Worm (Caenorhabditis elegans) whole organism, early embryonic: ENCODE measurements around the gene F14D7.2.

ENCODE experiments used
- B0310.2 ChIP-seq: sonication (generic microtip); optimal IDR thresholded peaks from 2 replicates; lab custom pipeline; 2016; ENCODE audit warnings: mild to moderate bottlenecking, missing genetic modification characterization, missing compliant biosample characterization
- F13C5.2 ChIP-seq: sonication (generic microtip); optimal IDR thresholded peaks from 2 replicates; lab custom pipeline; 2017; ENCODE audit warnings: mild to moderate bottlenecking, missing genetic modification characterization, inconsistent platforms, missing compliant biosample characterization
- aly-1 ChIP-seq: sonication (generic microtip); optimal IDR thresholded peaks from 2 replicates; lab custom pipeline; 2016; ENCODE audit warnings: missing genetic modification characterization, missing compliant biosample characterization
- ama-1 ChIP-seq: fragments of 150-350 bp; optimal IDR thresholded peaks from 2 replicates; lab custom pipeline; 2014
- ceh-13 ChIP-seq: fragments of 200-800 bp; sonication (Bioruptor generic); optimal IDR thresholded peaks from 2 replicates; lab custom pipeline; 2018; ENCODE audit warnings: mild to moderate bottlenecking, missing genetic modification characterization, missing compliant biosample characterization
- ceh-36 ChIP-seq: sonication (generic microtip); optimal IDR thresholded peaks from 2 replicates; lab custom pipeline; 2016; ENCODE audit warnings: missing genetic modification characterization, inconsistent platforms, missing compliant biosample characterization
- ets-7 ChIP-seq: sonication (generic microtip); optimal IDR thresholded peaks from 2 replicates; lab custom pipeline; 2016; ENCODE audit warnings: missing genotype, missing genetic modification characterization, missing compliant biosample characterization
- flt-1 ChIP-seq: fragments of 200-800 bp; sonication (Bioruptor generic); IDR thresholded peaks from 2 replicates; pipeline ENCODE4 v1.3.6; 2022; ENCODE audit warnings: missing genetic modification characterization, missing compliant biosample characterization
- hmbx-1 ChIP-seq: sonication (generic microtip); optimal IDR thresholded peaks from 2 replicates; lab custom pipeline; 2016; ENCODE audit warnings: mild to moderate bottlenecking, missing genetic modification characterization, missing compliant biosample characterization
- hmg-4 ChIP-seq: fragments of 200-800 bp; sonication (Bioruptor generic); optimal IDR thresholded peaks from 2 replicates; lab custom pipeline; 2018; ENCODE audit warnings: mild to moderate bottlenecking, missing genetic modification characterization, missing compliant biosample characterization
- hnd-1 ChIP-seq: sonication (generic microtip); optimal IDR thresholded peaks from 2 replicates; lab custom pipeline; 2016; ENCODE audit warnings: missing genetic modification characterization, missing compliant biosample characterization
- pes-1 ChIP-seq: fragments of 200-800 bp; sonication (Bioruptor generic); IDR thresholded peaks from 2 replicates; pipeline ENCODE4 v1.3.6; 2022; ENCODE audit warnings: missing genetic modification reagents, missing genetic modification characterization, missing compliant biosample characterization
- scrt-1 ChIP-seq: fragments of 200-800 bp; sonication (Bioruptor generic); IDR thresholded peaks from 2 replicates; pipeline ENCODE4 v1.3.6; 2022; ENCODE audit warnings: missing genetic modification characterization, missing compliant biosample characterization
- sea-1 ChIP-seq: fragments of 200-800 bp; sonication (Bioruptor generic); conservative IDR thresholded peaks from 2 replicates; pipeline ENCODE4 v1.3.6; 2022; ENCODE audit warnings: missing genetic modification characterization, missing compliant biosample characterization
- tbx-11 ChIP-seq: fragments of 200-800 bp; sonication (Bioruptor generic); IDR thresholded peaks from 2 replicates; pipeline ENCODE4 v1.3.6; 2022; ENCODE audit warnings: missing genetic modification characterization, missing compliant biosample characterization
- tbx-37 ChIP-seq: fragments of 200-800 bp; sonication (Bioruptor generic); conservative IDR thresholded peaks from 2 replicates; pipeline ENCODE4 v1.3.6; 2022; ENCODE audit warnings: missing genetic modification reagents, missing genetic modification characterization, missing compliant biosample characterization
- tra-4 ChIP-seq: sonication (generic microtip); optimal IDR thresholded peaks from 2 replicates; lab custom pipeline; 2017; ENCODE audit warnings: missing genetic modification characterization, missing compliant biosample characterization

The F14D7.2 gene

ce11 chrV:14256813-14257212 lies 36.7 kb downstream of the F14D7.2 start, which contains the start of gene sre-8:
TSS of gene sre-8 (plus strand) at chrV:14257113.
- no peak for TF ChIP-seq pes-1 (GFP tag; lab: Robert Waterston, UW)
- no peak for TF ChIP-seq sea-1 (GFP tag; lab: Robert Waterston, UW)
- no peak for TF ChIP-seq hnd-1 (tag; lab: Kevin White, UChicago)
- no peak for TF ChIP-seq tra-4
- TF ChIP-seq tbx-37 (GFP tag; lab: Robert Waterston, UW): no peak
- no peak for TF ChIP-seq hmg-4
- no peak for TF ChIP-seq ceh-36
- no peak for TF ChIP-seq ceh-13 (GFP tag; lab: Kevin White, UChicago)
- no peak for TF ChIP-seq ama-1 (lab: Kevin White, UChicago)
- no peak for TF ChIP-seq hmbx-1
- no peak for TF ChIP-seq ets-7
- TF ChIP-seq tbx-11 (GFP tag; lab: Robert Waterston, UW): no peak
- no peak for TF ChIP-seq scrt-1
- TF ChIP-seq aly-1 (tag; lab: Kevin White, UChicago): no peak
- no peak for TF ChIP-seq flt-1 (GFP tag; lab: Robert Waterston, UW)
- no peak for TF ChIP-seq F13C5.2 (tag; lab: Kevin White, UChicago)
- no peak for TF ChIP-seq B0310.2 (tag; lab: Kevin White, UChicago)

- TF ChIP-seq sea-1 (GFP tag; lab: Robert Waterston, UW): no peak
- TF ChIP-seq ets-7: no peak
Measured at ce11 chrV:14254221-14254620, 39.3 kb downstream of the F14D7.2 start, which contains the start of gene K02E11.7. TSS of gene K02E11.7 (minus strand) at chrV:14254321.

ce11 chrV:14252025-14252424 lies 41.5 kb downstream of the F14D7.2 start, which contains the start of gene K02E11.5:
TSS of gene K02E11.5 (plus strand) at chrV:14252325.
- TF ChIP-seq tbx-37 (GFP tag; lab: Robert Waterston, UW): no peak
- TF ChIP-seq tra-4: no peak
- TF ChIP-seq pes-1 (GFP tag; lab: Robert Waterston, UW): no peak
- TF ChIP-seq sea-1 (GFP tag; lab: Robert Waterston, UW): no peak
- TF ChIP-seq B0310.2 (tag; lab: Kevin White, UChicago): no peak
- TF ChIP-seq hmg-4: no peak

ce11 chrV:14248654-14249053 lies 44.9 kb downstream of the F14D7.2 start, which contains the start of gene K02E11.6:
TSS of gene K02E11.6 (plus strand) at chrV:14248802.
- TF ChIP-seq ets-7 (no peak), hmbx-1 (no peak), aly-1 (tag; lab: Kevin White, UChicago) (no peak), hmg-4 (no peak), ama-1 (lab: Kevin White, UChicago) (no peak), hnd-1 (tag; lab: Kevin White, UChicago) (no peak), ceh-13 (GFP tag; lab: Kevin White, UChicago) (no peak), tra-4 (no peak)

- TF ChIP-seq ets-7 (no peak), pes-1 (GFP tag; lab: Robert Waterston, UW) (no peak), F13C5.2 (tag; lab: Kevin White, UChicago) (no peak), ama-1 (lab: Kevin White, UChicago) (no peak), tbx-11 (GFP tag; lab: Robert Waterston, UW) (no peak), flt-1 (GFP tag; lab: Robert Waterston, UW) (no peak), sea-1 (GFP tag; lab: Robert Waterston, UW) (no peak), hmbx-1 (no peak), ceh-13 (GFP tag; lab: Kevin White, UChicago) (no peak)
Measured at ce11 chrV:14248025-14248424, 45.5 kb downstream of the F14D7.2 start, which contains the start of gene K02E11.4. TSS of gene K02E11.4 (minus strand) at chrV:14248125.

- TF ChIP-seq aly-1 (tag; lab: Kevin White, UChicago) (no peak), scrt-1 (no peak), flt-1 (GFP tag; lab: Robert Waterston, UW) (no peak), tbx-37 (GFP tag; lab: Robert Waterston, UW) (no peak), hmbx-1 (no peak), ama-1 (lab: Kevin White, UChicago) (no peak), B0310.2 (tag; lab: Kevin White, UChicago) (no peak), ceh-13 (GFP tag; lab: Kevin White, UChicago) (no peak), tra-4 (no peak), pes-1 (GFP tag; lab: Robert Waterston, UW) (no peak), F13C5.2 (tag; lab: Kevin White, UChicago) (no peak)
Measured at ce11 chrV:14246761-14247160, 46.8 kb downstream of the F14D7.2 start, which contains the start of gene K02E11.3. TSS of gene K02E11.3 (minus strand) at chrV:14246861.

- no peak for TF ChIP-seq tbx-37 (GFP tag; lab: Robert Waterston, UW)
- no peak for TF ChIP-seq hnd-1 (tag; lab: Kevin White, UChicago)
- TF ChIP-seq pes-1 (GFP tag; lab: Robert Waterston, UW): no peak
- no peak for TF ChIP-seq B0310.2 (tag; lab: Kevin White, UChicago)
- TF ChIP-seq tra-4: no peak
- no peak for TF ChIP-seq sea-1 (GFP tag; lab: Robert Waterston, UW)
- TF ChIP-seq flt-1 (GFP tag; lab: Robert Waterston, UW): no peak
- no peak for TF ChIP-seq aly-1 (tag; lab: Kevin White, UChicago)
- TF ChIP-seq hmg-4: no peak
- no peak for TF ChIP-seq ceh-13 (GFP tag; lab: Kevin White, UChicago)
- no peak for TF ChIP-seq F13C5.2 (tag; lab: Kevin White, UChicago)
- no peak for TF ChIP-seq hmbx-1
- TF ChIP-seq scrt-1: no peak
- no peak for TF ChIP-seq ets-7
- TF ChIP-seq tbx-11 (GFP tag; lab: Robert Waterston, UW): no peak
- no peak for TF ChIP-seq ama-1 (lab: Kevin White, UChicago)
- TF ChIP-seq ceh-36: no peak
Measured at ce11 chrV:14243904-14244303, 49.6 kb downstream of the F14D7.2 start, which contains the start of gene sre-7. TSS of gene sre-7 (plus strand) at chrV:14244204.
